Worm (Caenorhabditis elegans): ENCODE results near the gene arrd-6.

arrd-6 gene

ce11 chrII:11142571-11142970 is at the start of gene arrd-6:
Gene arrd-6, plus strand, starts transcription at chrII:11142739.
- TF ChIP-seq fos-1 (tag; optimal IDR thresholded peaks at IDR 0.05) (no peak), lsy-12 (tag; optimal IDR thresholded peaks at IDR 0.05) (no peak), nhr-28 (tag; optimal IDR thresholded peaks at IDR 0.05) (no peak), lin-39 (tag; optimal IDR thresholded peaks at IDR 0.05) (no peak), ztf-11 (tag; optimal IDR thresholded peaks at IDR 0.05) (no peak), unc-39 (tag; optimal IDR thresholded peaks at IDR 0.05) (no peak), ceh-16 (tag; optimal IDR thresholded peaks at IDR 0.05) (no peak), ztf-4 (tag; optimal IDR thresholded peaks at IDR 0.05) (no peak), aly-2 (tag; optimal IDR thresholded peaks at IDR 0.05) (no peak), ceh-28 (tag; optimal IDR thresholded peaks at IDR 0.05) (no peak), egl-5 (tag; optimal IDR thresholded peaks at IDR 0.05) (no peak), fkh-10 (GFP tag; optimal IDR thresholded peaks at IDR 0.05) (no peak)

- no peak for TF ChIP-seq eor-1 (tag; optimal IDR thresholded peaks at IDR 0.05)
Measured at ce11 chrII:11094431-11094830, 48.1 kb upstream of the arrd-6 start.

- no peak for TF ChIP-seq aly-2 (tag; optimal IDR thresholded peaks at IDR 0.05)
- no peak for TF ChIP-seq nhr-237 (tag; optimal IDR thresholded peaks at IDR 0.05)
- no peak for TF ChIP-seq nhr-12 (tag; optimal IDR thresholded peaks at IDR 0.05)
Measured at ce11 chrII:11096233-11096632, 46.3 kb upstream of the arrd-6 start, which contains the start of gene nbs-1. Gene nbs-1, minus strand, starts transcription at chrII:11096478.

- no peak for TF ChIP-seq ztf-4 (tag; optimal IDR thresholded peaks at IDR 0.05)
- TF ChIP-seq lin-15B (tag; optimal IDR thresholded peaks at IDR 0.05), result peak; percentile 92
- no peak for TF ChIP-seq nhr-237 (tag; optimal IDR thresholded peaks at IDR 0.05)
- TF ChIP-seq nhr-28 (tag; optimal IDR thresholded peaks at IDR 0.05), result no peak
- TF ChIP-seq fos-1 (tag; optimal IDR thresholded peaks at IDR 0.05), result no peak
- TF ChIP-seq elt-2 (tag; optimal IDR thresholded peaks at IDR 0.05), result peak; percentile 45
- TF ChIP-seq jun-1 (tag; optimal IDR thresholded peaks at IDR 0.05), result peak; percentile 31
- peak; percentile 83 for TF ChIP-seq skn-1 (tag; optimal IDR thresholded peaks at IDR 0.05)
- TF ChIP-seq nhr-77 (tag; optimal IDR thresholded peaks at IDR 0.05), result no peak
- no peak for TF ChIP-seq egl-27 (tag; optimal IDR thresholded peaks at IDR 0.05)
- no peak for TF ChIP-seq ceh-16 (tag; optimal IDR thresholded peaks at IDR 0.05)
- no peak for TF ChIP-seq elt-3 (tag; optimal IDR thresholded peaks at IDR 0.05)
- no peak for TF ChIP-seq mdl-1 (tag; optimal IDR thresholded peaks at IDR 0.05)
- TF ChIP-seq ceh-9 (tag; optimal IDR thresholded peaks at IDR 0.05), result no peak
- TF ChIP-seq nfya-1 (tag; optimal IDR thresholded peaks at IDR 0.05; ENCODE audit: insufficient read depth), result peak; percentile 97
- TF ChIP-seq hmg-11 (tag; optimal IDR thresholded peaks at IDR 0.05), result peak; percentile 79
- TF ChIP-seq pqm-1 (tag; optimal IDR thresholded peaks at IDR 0.05), result peak; percentile 33
- TF ChIP-seq aly-2 (tag; optimal IDR thresholded peaks at IDR 0.05), result no peak
- peak; percentile 45 for TF ChIP-seq R02D3.7 (tag; optimal IDR thresholded peaks at IDR 0.05)
- no peak for TF ChIP-seq ZK546.5 (tag; optimal IDR thresholded peaks at IDR 0.05)
- TF ChIP-seq lsy-12 (tag; optimal IDR thresholded peaks at IDR 0.05), result peak; percentile 41
- TF ChIP-seq egl-5 (tag; optimal IDR thresholded peaks at IDR 0.05), result peak; percentile 96
- TF ChIP-seq elt-1 (tag; optimal IDR thresholded peaks at IDR 0.05), result no peak
- TF ChIP-seq pha-4 (tag; optimal IDR thresholded peaks at IDR 0.05), result peak; percentile 96
- no peak for TF ChIP-seq nhr-11 (tag; optimal IDR thresholded peaks at IDR 0.05)
- no peak for TF ChIP-seq ceh-82 (tag; optimal IDR thresholded peaks at IDR 0.05)
- TF ChIP-seq nhr-25 (tag; optimal IDR thresholded peaks at IDR 0.05), result peak; percentile 83
- no peak for TF ChIP-seq tbx-2 (tag; optimal IDR thresholded peaks at IDR 0.05)
- no peak for TF ChIP-seq eor-1 (tag; optimal IDR thresholded peaks at IDR 0.05)
- no peak for TF ChIP-seq unc-39 (tag; optimal IDR thresholded peaks at IDR 0.05)
- TF ChIP-seq daf-12 (tag; optimal IDR thresholded peaks at IDR 0.05), result no peak
- TF ChIP-seq ztf-11 (tag; optimal IDR thresholded peaks at IDR 0.05), result no peak
- no peak for TF ChIP-seq nhr-12 (tag; optimal IDR thresholded peaks at IDR 0.05)
- peak; percentile 47 for TF ChIP-seq ama-1 (optimal IDR thresholded peaks at IDR 0.05)
- no peak for TF ChIP-seq nhr-67 (tag; optimal IDR thresholded peaks at IDR 0.05)
- TF ChIP-seq sea-2 (GFP tag; optimal IDR thresholded peaks at IDR 0.05), result no peak
- TF ChIP-seq zag-1 (tag; optimal IDR thresholded peaks at IDR 0.05), result no peak
- TF ChIP-seq mml-1 (tag; optimal IDR thresholded peaks at IDR 0.05), result no peak
- no peak for TF ChIP-seq unc-62 (GFP tag; optimal IDR thresholded peaks at IDR 0.05)
- peak; percentile 96 for TF ChIP-seq lin-39 (tag; optimal IDR thresholded peaks at IDR 0.05)
- peak; percentile 17 for TF ChIP-seq fkh-10 (GFP tag; optimal IDR thresholded peaks at IDR 0.05)
- peak; percentile 80 for TF ChIP-seq snpc-4 (tag; optimal IDR thresholded peaks at IDR 0.05)
- no peak for TF ChIP-seq fkh-2 (tag; optimal IDR thresholded peaks at IDR 0.05)
- peak; percentile 41 for TF ChIP-seq nhr-43 (tag; optimal IDR thresholded peaks at IDR 0.05; ENCODE audit: poor library complexity, severe bottlenecking)
- TF ChIP-seq ceh-28 (tag; optimal IDR thresholded peaks at IDR 0.05), result peak; percentile 41
Measured at ce11 chrII:11097154-11097887, 45.2 kb upstream of the arrd-6 start, which contains the start of the genes rpl-36.A and nuo-1. Gene rpl-36.A, minus strand, starts transcription at chrII:11097204. Gene nuo-1, plus strand, starts transcription at chrII:11097837.

Measured in whole organism, L3 larva.